Worm (Caenorhabditis elegans): ENCODE data around the gene Y50E8A.11.

Y50E8A.11 gene

DNA sequence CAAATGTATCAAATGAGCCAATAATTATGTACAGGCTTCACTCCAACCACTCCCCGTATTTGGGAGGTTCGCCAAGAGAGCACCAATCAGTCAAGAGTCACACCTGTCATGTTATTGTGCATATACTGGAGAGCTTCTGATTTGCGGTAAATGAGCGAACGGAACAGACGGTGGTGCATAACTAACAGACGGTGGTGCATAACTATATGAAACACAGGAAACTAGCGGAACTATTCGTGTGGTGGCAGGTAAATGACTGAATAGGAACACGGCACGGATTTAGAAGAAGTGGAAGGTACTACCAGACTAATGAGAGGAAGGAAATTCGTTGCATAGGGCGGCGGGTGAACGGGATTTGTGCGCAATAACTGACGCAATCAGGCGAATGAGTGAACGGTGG is 11.8 kb downstream of the Y50E8A.11 start:
- TF ChIP-seq mef-2 (tag; optimal IDR thresholded peaks at IDR 0.05): no peak
- TF ChIP-seq grh-1 (GFP tag; IDR thresholded peaks at IDR 0.05): no peak
- TF ChIP-seq ama-1 (optimal IDR thresholded peaks at IDR 0.05): no peak
- no peak for TF ChIP-seq mep-1 (tag; optimal IDR thresholded peaks at IDR 0.05)
- no peak for TF ChIP-seq aha-1 (tag; optimal IDR thresholded peaks at IDR 0.05)
- no peak for TF ChIP-seq ets-5 (GFP tag; IDR thresholded peaks at IDR 0.05)
- no peak for TF ChIP-seq skn-1 (tag; optimal IDR thresholded peaks at IDR 0.05)
- TF ChIP-seq swsn-7 (tag; optimal IDR thresholded peaks at IDR 0.05): no peak
- no peak for TF ChIP-seq jun-1 (tag; optimal IDR thresholded peaks at IDR 0.05)
- TF ChIP-seq pqm-1 (tag; optimal IDR thresholded peaks at IDR 0.05): no peak
- TF ChIP-seq sup-37 (GFP tag; optimal IDR thresholded peaks at IDR 0.05): no peak
- TF ChIP-seq fkh-4 (tag; optimal IDR thresholded peaks at IDR 0.05; ENCODE audit: borderline replicate concordance): no peak
- TF ChIP-seq nhr-20 (tag; optimal IDR thresholded peaks at IDR 0.05): no peak
- no peak for TF ChIP-seq zag-1 (tag; optimal IDR thresholded peaks at IDR 0.05)
- TF ChIP-seq unc-62 (GFP tag; optimal IDR thresholded peaks at IDR 0.05): no peak
- no peak for TF ChIP-seq nhr-47 (tag; optimal IDR thresholded peaks at IDR 0.05)
- TF ChIP-seq nhr-84 (tag; optimal IDR thresholded peaks at IDR 0.05): no peak
- no peak for TF ChIP-seq elt-2 (tag; optimal IDR thresholded peaks at IDR 0.05)
- TF ChIP-seq unc-98 (GFP tag; IDR thresholded peaks at IDR 0.05): no peak

DNA sequence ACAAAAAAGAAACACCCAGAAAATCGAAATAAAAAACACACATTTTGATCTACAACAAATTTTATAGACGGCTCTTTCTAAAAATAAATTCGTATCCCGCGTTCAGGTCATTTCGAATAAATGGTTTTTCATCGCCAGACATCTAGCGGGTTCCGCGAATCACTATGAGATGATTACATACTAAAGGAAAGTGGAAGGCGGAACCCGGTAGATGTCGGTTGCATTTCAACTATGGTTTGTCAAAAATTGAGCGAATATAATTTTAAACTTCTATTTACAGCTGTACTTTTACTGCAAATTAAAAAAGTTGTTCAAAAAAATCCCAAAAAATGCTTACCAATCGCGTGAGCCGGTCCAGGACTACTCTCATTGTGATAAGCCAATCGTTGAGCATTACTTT is 16.7 kb downstream of the Y50E8A.11 start:
- TF ChIP-seq snpc-4 (tag; optimal IDR thresholded peaks at IDR 0.05): peak; percentile 82
- no peak for TF ChIP-seq C16A3.4 (tag; optimal IDR thresholded peaks at IDR 0.05)
- no peak for TF ChIP-seq mdl-1 (tag; optimal IDR thresholded peaks at IDR 0.05)

DNA sequence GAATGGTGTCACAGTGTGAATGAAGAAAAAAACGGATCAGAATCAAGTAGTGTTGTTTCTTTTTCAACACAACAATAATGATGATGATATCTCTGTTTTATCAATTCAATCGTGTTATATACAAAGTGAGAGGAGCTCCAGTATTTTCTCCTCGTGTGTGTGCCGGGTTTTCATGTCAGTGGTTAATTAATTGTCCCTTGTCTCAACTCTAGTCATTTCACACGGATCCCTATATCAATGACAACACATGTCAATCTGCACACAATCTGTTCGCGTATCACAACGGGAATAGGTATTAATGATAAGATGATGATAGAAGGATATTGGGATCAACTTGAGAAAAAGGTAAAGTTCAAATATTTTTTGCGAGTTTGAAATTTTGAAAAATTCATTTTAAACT is 19.2 kb downstream of the Y50E8A.11 start:
- TF ChIP-seq unc-30 (tag; optimal IDR thresholded peaks at IDR 0.05) (no peak), nhr-85 (tag) (peak; percentile 12), lin-14 (GFP tag; optimal IDR thresholded peaks at IDR 0.05) (peak; percentile 93), mab-9 (GFP tag; IDR thresholded peaks at IDR 0.05) (no peak), snu-23 (GFP tag; optimal IDR thresholded peaks at IDR 0.05) (peak; percentile 4), hlh-4 (tag; optimal IDR thresholded peaks at IDR 0.05) (no peak), vab-15 (tag; optimal IDR thresholded peaks at IDR 0.05) (peak; percentile 89), nhr-71 (tag; optimal IDR thresholded peaks at IDR 0.05) (peak; percentile 61), mdl-1 (tag; optimal IDR thresholded peaks at IDR 0.05) (peak in 1 of 2 experiments; percentile 1), elt-2 (tag; optimal IDR thresholded peaks at IDR 0.05) (no peak), ceh-63 (GFP tag; optimal IDR thresholded peaks at IDR 0.05) (no peak), lsy-2 (tag; optimal IDR thresholded peaks at IDR 0.05) (peak in 1 of 2 experiments; percentile 28), nhr-19 (GFP tag; conservative IDR thresholded peaks at IDR 0.05) (0 out of 2 replicates have a peak, but pooled peaks have one; percentile 25), rnt-1 (tag; optimal IDR thresholded peaks at IDR 0.05) (peak; percentile 60), unc-130 (tag; optimal IDR thresholded peaks at IDR 0.05) (peak; percentile 20), pag-3 (tag; optimal IDR thresholded peaks at IDR 0.05; ENCODE audit: borderline replicate concordance, insufficient read depth) (peak; percentile 33)

DNA sequence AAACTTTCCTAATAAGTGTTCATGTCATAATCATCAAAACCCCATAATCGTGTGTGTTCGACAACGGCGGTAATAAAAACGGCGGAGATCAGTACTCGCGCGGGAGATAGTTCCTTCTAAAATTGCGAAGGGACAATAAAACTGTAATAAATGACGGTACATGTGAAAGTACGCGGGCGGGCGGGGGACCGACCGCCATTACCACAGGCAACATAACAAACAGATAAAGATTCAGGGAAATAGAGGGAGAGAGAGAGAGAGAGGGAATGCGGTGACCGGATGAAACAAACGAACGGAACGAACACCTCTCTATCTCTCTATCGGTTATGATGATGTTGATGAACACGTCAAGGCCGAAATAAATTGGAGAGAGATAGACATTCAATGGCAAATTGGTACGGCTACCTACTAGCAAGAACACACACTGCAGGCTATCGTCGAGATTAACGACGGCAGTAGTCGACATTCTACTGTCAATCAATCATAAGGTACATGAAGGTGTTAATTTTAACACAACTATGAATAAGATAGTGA is 25.0 kb downstream of the Y50E8A.11 start:
- TF ChIP-seq nhr-28 (tag; optimal IDR thresholded peaks at IDR 0.05) (no peak), ceh-82 (tag; optimal IDR thresholded peaks at IDR 0.05) (no peak), lin-14 (GFP tag; optimal IDR thresholded peaks at IDR 0.05) (peak; percentile 12), hlh-4 (tag; optimal IDR thresholded peaks at IDR 0.05) (no peak), efl-1 (optimal IDR thresholded peaks at IDR 0.05) (no peak), efl-1 (GFP tag; optimal IDR thresholded peaks at IDR 0.05 in 1 of 2) (peak in 1 of 2 experiments; percentile 24), blmp-1 (tag; optimal IDR thresholded peaks at IDR 0.05) (peak; percentile 52), nhr-85 (tag) (peak; percentile 72)
